Worm (Caenorhabditis elegans) whole organism, L4/young adult: Measurements from ENCODE around the gene cup-5.
"Not testable (repeated sequence)": the region's sequence is repeated elsewhere in the genome, so short reads cannot be mapped to it uniquely, and the experiment has no call there.

Source experiments
- W03F9.2 ChIP-seq: fragments of 150-350 bp; optimal IDR thresholded peaks from 2 replicates; lab custom pipeline; 2014; ENCODE audit warnings: missing biosample characterization, missing genetic modification characterization
- dao-5 ChIP-seq: sonication (generic microtip); optimal IDR thresholded peaks from 2 replicates; lab custom pipeline; 2016; ENCODE audit warnings: missing genotype, missing genetic modification characterization, moderate library complexity, missing compliant biosample characterization
- him-1 ChIP-seq: sonication (generic microtip); optimal IDR thresholded peaks from 2 replicates; lab custom pipeline; 2016; ENCODE audit warnings: missing genotype, missing genetic modification reagents, missing genetic modification characterization, missing compliant biosample characterization

cup-5 gene

ce11 chrIII:7594482-7594881 is 10.5 kb downstream of the cup-5 start, which contains the start of gene Y80D4G.2:
TSS of gene Y80D4G.2 (minus strand) at chrIII:7594582.
- not testable (repeated sequence) for TF ChIP-seq dao-5; him-1 (tag; lab: Kevin White, UChicago); W03F9.2 (tag; lab: Kevin White, UChicago)

- TF ChIP-seq dao-5 (no peak), him-1 (tag; lab: Kevin White, UChicago) (no peak), W03F9.2 (tag; lab: Kevin White, UChicago) (no peak)
Observed at ce11 chrIII:7608223-7608622, 24.2 kb downstream of the cup-5 start, which contains the start of gene T04A6.3. TSS of gene T04A6.3 (minus strand) at chrIII:7608323.

- TF ChIP-seq him-1 (tag; lab: Kevin White, UChicago) (no peak), dao-5 (no peak), W03F9.2 (tag; lab: Kevin White, UChicago) (no peak)
Observed at ce11 chrIII:7609168-7609567, 25.2 kb downstream of the cup-5 start, which contains the start of gene nsph-4.3. TSS of gene nsph-4.3 (minus strand) at chrIII:7609268.

- TF ChIP-seq him-1 (tag; lab: Kevin White, UChicago), result no peak
- TF ChIP-seq dao-5, result no peak
- no peak for TF ChIP-seq W03F9.2 (tag; lab: Kevin White, UChicago)
Observed at ce11 chrIII:7614530-7614929, 30.5 kb downstream of the cup-5 start, which contains the start of gene T04A6.2. TSS of gene T04A6.2 (plus strand) at chrIII:7614830.

ce11 chrIII:7616228-7616627 is 32.2 kb downstream of the cup-5 start, which contains the start of gene T04A6.1:
TSS of gene T04A6.1 (plus strand) at chrIII:7616528.
- TF ChIP-seq W03F9.2 (tag; lab: Kevin White, UChicago) (no peak), dao-5 (no peak)

- TF ChIP-seq him-1 (tag; lab: Kevin White, UChicago) (no peak), W03F9.2 (tag; lab: Kevin White, UChicago) (no peak), dao-5 (no peak)
Observed at ce11 chrIII:7618294-7618693, 34.3 kb downstream of the cup-5 start.

- TF ChIP-seq him-1 (tag; lab: Kevin White, UChicago), result no peak
- no peak for TF ChIP-seq dao-5
- TF ChIP-seq W03F9.2 (tag; lab: Kevin White, UChicago), result no peak
Observed at ce11 chrIII:7619846-7620245, 35.9 kb downstream of the cup-5 start.

- TF ChIP-seq W03F9.2 (tag; lab: Kevin White, UChicago) (no peak), him-1 (tag; lab: Kevin White, UChicago) (no peak), dao-5 (no peak)
Observed at ce11 chrIII:7621355-7621754, 37.4 kb downstream of the cup-5 start.

ce11 chrIII:7622922-7623321 is 38.9 kb downstream of the cup-5 start:
- TF ChIP-seq dao-5, result no peak
- TF ChIP-seq him-1 (tag; lab: Kevin White, UChicago), result no peak
- TF ChIP-seq W03F9.2 (tag; lab: Kevin White, UChicago), result no peak

ce11 chrIII:7625086-7625485 is 41.1 kb downstream of the cup-5 start, which contains the start of gene fbn-1:
TSS of gene fbn-1 (plus strand) at chrIII:7625386.
- no peak for TF ChIP-seq W03F9.2 (tag; lab: Kevin White, UChicago)
- no peak for TF ChIP-seq dao-5
- TF ChIP-seq him-1 (tag; lab: Kevin White, UChicago), result no peak
